Fruit fly (Drosophila melanogaster): ENCODE measurements around the gene CG13075.

DNA sequence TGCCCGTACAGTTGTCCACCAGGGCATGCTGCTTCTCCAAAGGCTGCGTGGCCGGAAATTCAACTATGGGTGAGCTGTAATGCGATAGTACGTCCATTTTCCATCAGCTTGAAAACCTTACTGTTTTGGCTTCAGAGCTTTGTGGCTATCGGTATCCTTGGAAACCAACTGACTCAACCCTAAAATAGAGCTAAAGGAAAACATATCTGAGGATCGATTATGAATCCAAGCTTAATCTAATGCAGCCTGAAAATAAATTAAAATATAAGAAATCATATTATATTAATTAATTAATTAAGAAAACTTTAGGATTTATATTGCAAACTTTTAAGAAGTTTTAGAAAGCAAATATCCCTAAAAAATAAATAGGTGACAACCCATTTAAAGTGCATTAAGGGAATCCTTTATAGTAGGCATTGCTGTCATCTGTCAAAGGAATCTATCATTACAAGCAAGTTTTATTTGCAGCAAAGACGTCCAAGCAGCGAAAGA lies 13.6 kb downstream of the CG13075 start, which contains the start of the genes CG13074 and ATPsynbetaL:
- no peak for TF ChIP-seq EcR (GFP tag; optimal IDR thresholded peaks at IDR 0.05)
- TF ChIP-seq usp (GFP tag; optimal IDR thresholded peaks at IDR 0.05), result no peak
- TF ChIP-seq pan (optimal IDR thresholded peaks at IDR 0.05), result no peak
- TF ChIP-seq psq (optimal IDR thresholded peaks at IDR 0.05), result no peak
